Worm (Caenorhabditis elegans) whole organism, L4/young adult: ENCODE measurements around the gene C49C3.20.

Experiments
- W03F9.2 ChIP-seq: fragments of 150-350 bp; optimal IDR thresholded peaks from 2 replicates; lab custom pipeline; 2014; ENCODE audit warnings: missing biosample characterization, missing genetic modification characterization
- dao-5 ChIP-seq: sonication (generic microtip); optimal IDR thresholded peaks from 2 replicates; lab custom pipeline; 2016; ENCODE audit warnings: missing genotype, missing genetic modification characterization, moderate library complexity, missing compliant biosample characterization
- him-1 ChIP-seq: sonication (generic microtip); optimal IDR thresholded peaks from 2 replicates; lab custom pipeline; 2016; ENCODE audit warnings: missing genotype, missing genetic modification reagents, missing genetic modification characterization, missing compliant biosample characterization

Gene C49C3.20

ce11 chrIV:17269702-17270101, 46.6 kb downstream of the C49C3.20 start:
- TF ChIP-seq dao-5 (tag; lab: Kevin White, UChicago) (no peak), him-1 (no peak), W03F9.2 (tag; lab: Kevin White, UChicago) (no peak)

DNA sequence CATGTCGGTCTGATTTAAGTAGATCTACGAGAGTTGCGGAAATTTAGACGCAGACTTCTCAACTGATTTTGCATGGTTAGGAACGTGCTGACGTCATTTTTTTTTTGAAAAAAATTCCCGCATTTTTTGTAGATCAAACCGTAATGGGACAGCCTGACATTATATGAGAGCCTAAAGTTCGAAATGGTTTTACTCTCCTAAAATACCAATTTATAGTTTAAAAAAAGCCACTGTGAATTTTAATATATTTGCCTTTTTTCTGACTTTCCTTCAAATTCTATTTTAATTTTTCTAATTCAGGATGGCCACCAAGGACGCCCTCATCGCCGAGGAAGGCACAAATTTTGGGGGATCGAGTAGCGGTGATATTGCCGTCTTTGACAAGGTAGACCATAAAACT, 47.3 kb downstream of the C49C3.20 start, which contains the start of gene atgp-1:
atgp-1 (plus strand) TSS at position 301 of the 400 bp plus-strand sequence.
- TF ChIP-seq him-1: no peak
- TF ChIP-seq W03F9.2 (tag; lab: Kevin White, UChicago): no peak
- TF ChIP-seq dao-5 (tag; lab: Kevin White, UChicago): no peak

DNA sequence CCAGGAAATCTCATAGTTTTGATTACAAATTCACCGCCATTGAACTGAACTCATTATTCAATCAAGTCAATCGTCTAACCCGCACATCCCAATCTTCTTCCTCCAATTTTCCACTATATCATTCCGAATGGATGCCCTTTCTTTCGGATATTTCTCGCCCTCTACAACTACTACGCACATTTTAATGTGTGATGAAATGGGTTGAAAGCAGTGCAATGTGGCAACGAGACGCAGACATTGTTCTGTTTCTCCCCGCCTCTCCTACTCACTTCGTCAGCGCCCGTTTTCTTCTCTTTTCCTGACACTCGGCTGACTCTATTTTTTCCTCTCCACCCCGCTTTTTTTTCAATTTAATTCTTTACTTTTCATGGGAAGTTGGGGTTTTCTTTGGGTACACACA, 47.7 kb downstream of the C49C3.20 start:
- peak; percentile 12 for TF ChIP-seq W03F9.2 (tag; lab: Kevin White, UChicago)
- no peak for TF ChIP-seq dao-5 (tag; lab: Kevin White, UChicago)

DNA sequence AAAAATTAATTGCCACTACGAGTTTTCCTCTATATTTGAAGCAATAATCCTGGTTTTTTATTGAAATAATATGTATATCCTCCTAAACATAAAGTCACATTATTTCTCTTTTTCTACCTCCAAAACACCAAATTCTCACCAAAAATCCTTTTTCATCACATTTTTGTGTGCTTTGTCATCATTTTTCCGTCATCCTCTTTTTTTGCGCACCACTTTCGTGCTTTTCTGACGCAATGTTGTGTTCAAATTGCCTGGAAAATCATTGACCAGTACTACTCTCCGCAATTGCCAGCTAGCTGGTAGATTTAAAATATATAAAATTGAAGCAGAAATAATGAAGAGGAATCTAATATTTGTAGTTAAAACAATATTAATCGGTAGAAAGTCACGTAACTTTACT, 48.2 kb downstream of the C49C3.20 start:
- TF ChIP-seq him-1 (no peak), W03F9.2 (tag; lab: Kevin White, UChicago) (no peak), dao-5 (tag; lab: Kevin White, UChicago) (no peak)

ce11 chrIV:17267304-17267891, 48.9 kb downstream of the C49C3.20 start:
- TF ChIP-seq W03F9.2 (tag; lab: Kevin White, UChicago) (no peak), him-1 (no peak), dao-5 (tag; lab: Kevin White, UChicago) (no peak)
